Worm (Caenorhabditis elegans) whole organism, mixed stage, embryonic: ENCODE results near the gene mth-2.

ENCODE experiments used
- ceh-83 ChIP-seq: fragments of 200-800 bp; sonication (Bioruptor generic); optimal IDR thresholded peaks from 2 replicates; lab custom pipeline; 2018; ENCODE audit warnings: mild to moderate bottlenecking, missing genetic modification characterization, missing compliant biosample characterization
- hlh-1 ChIP-seq: fragments of 150-350 bp; optimal IDR thresholded peaks from 2 replicates; lab custom pipeline; 2014; ENCODE audit warnings: missing biosample characterization, missing genetic modification reagents, missing genetic modification characterization
- lin-13 ChIP-seq: fragments of 150-350 bp; optimal IDR thresholded peaks from 2 replicates; lab custom pipeline; 2014; ENCODE audit warnings: missing biosample characterization, missing genetic modification characterization
- mls-2 ChIP-seq: sonication (generic microtip); optimal IDR thresholded peaks from 2 replicates; lab custom pipeline; 2016; ENCODE audit warnings: mild to moderate bottlenecking, missing genetic modification characterization, moderate library complexity, missing compliant biosample characterization
- nhr-12 ChIP-seq: fragments of 150-350 bp; optimal IDR thresholded peaks from 2 replicates; lab custom pipeline; 2014; ENCODE audit warnings: missing biosample characterization, missing genetic modification characterization
- nhr-237 ChIP-seq: fragments of 150-350 bp; optimal IDR thresholded peaks from 2 replicates; lab custom pipeline; 2014; ENCODE audit warnings: missing biosample characterization, missing genetic modification characterization
- nhr-28 ChIP-seq: fragments of 150-350 bp; optimal IDR thresholded peaks from 2 replicates; lab custom pipeline; 2014; ENCODE audit warnings: missing biosample characterization, missing genetic modification characterization
- pha-4 ChIP-seq: fragments of 150-350 bp; optimal IDR thresholded peaks from 2 replicates; lab custom pipeline; 2018; ENCODE audit warnings: missing biosample characterization, missing genetic modification reagents, missing genetic modification characterization
- snpc-4 ChIP-seq: fragments of 150-350 bp; optimal IDR thresholded peaks from 2 replicates; lab custom pipeline; 2014; ENCODE audit warnings: missing biosample characterization, missing genetic modification characterization
- unc-62 ChIP-seq: fragments of 150-350 bp; optimal IDR thresholded peaks from 2 replicates; lab custom pipeline; 2014; ENCODE audit warnings: missing biosample characterization, missing genetic modification reagents, missing genetic modification characterization
- ztf-11 ChIP-seq: fragments of 150-350 bp; optimal IDR thresholded peaks from 2 replicates; lab custom pipeline; 2014; ENCODE audit warnings: missing biosample characterization, missing genetic modification characterization

DNA sequence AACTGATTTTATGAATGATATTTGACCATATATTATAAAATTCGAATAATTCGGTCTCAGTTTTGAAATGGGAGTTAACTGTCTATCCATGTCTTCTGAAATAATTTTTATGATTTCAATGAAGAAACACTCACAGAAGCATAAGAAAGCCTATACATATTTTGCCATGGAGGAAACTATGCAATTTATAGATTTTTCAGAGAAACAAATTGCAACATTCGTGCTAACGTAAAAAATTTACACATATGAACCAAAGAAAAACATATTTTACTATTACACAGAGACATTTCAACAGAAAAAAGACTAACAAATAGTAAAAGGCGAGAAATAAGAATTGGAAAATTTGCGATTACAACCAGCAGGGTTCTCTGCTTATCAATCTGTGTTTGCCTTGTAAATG, 15.3 kb downstream of the mth-2 start, which contains the start of gene R03H10.7:
- TF ChIP-seq nhr-12 (tag; lab: Kevin White, UChicago) (no peak), pha-4 (tag; lab: Kevin White, UChicago) (no peak), nhr-28 (tag; lab: Kevin White, UChicago) (no peak), ztf-11 (tag; lab: Kevin White, UChicago) (no peak), nhr-237 (no peak), unc-62 (no peak), hlh-1 (no peak), snpc-4 (tag; lab: Kevin White, UChicago) (no peak), lin-13 (no peak), mls-2 (tag; lab: Kevin White, UChicago) (no peak), ceh-83 (no peak)
